Fruit fly (Drosophila melanogaster): ENCODE results near the gene CG43693.
A peak's percentile ranks its signal among the peaks of the same experiment; 100 is the strongest.

The CG43693 gene

dm6 chr3L:11097982-11098663 lies 47.0 kb upstream of the CG43693 start, which contains the start of the genes Irbp18 and APP-BP1 (continued):
- TF ChIP-seq Sox15 (GFP tag; optimal IDR thresholded peaks at IDR 0.05) (peak; percentile 94), ss (GFP tag; optimal IDR thresholded peaks at IDR 0.05) (peak in 1 of 2 experiments; percentile 90), fd85E (GFP tag; optimal IDR thresholded peaks at IDR 0.05) (peak; percentile 74), CG3032 (tag; optimal IDR thresholded peaks at IDR 0.05) (peak; percentile 91), Sox14 (GFP tag; optimal IDR thresholded peaks at IDR 0.05) (peak; percentile 97), CG6808 (GFP tag; optimal IDR thresholded peaks at IDR 0.05) (peak; percentile 87), vri (GFP tag; optimal IDR thresholded peaks at IDR 0.05) (peak; percentile 95), Hr38 (GFP tag; optimal IDR thresholded peaks at IDR 0.05) (peak; percentile 71), CG11762 (GFP tag; optimal IDR thresholded peaks at IDR 0.05; ENCODE audit: insufficient read depth) (peak; percentile 96), dac (GFP tag; optimal IDR thresholded peaks at IDR 0.05) (peak; percentile 90), topi (GFP tag; optimal IDR thresholded peaks at IDR 0.05) (peak; percentile 97), CG1621 (tag; optimal IDR thresholded peaks at IDR 0.05) (peak; percentile 88), Met (GFP tag; optimal IDR thresholded peaks at IDR 0.05) (peak; percentile 96), CG3919 (GFP tag; optimal IDR thresholded peaks at IDR 0.05) (peak; percentile 95)

DNA sequence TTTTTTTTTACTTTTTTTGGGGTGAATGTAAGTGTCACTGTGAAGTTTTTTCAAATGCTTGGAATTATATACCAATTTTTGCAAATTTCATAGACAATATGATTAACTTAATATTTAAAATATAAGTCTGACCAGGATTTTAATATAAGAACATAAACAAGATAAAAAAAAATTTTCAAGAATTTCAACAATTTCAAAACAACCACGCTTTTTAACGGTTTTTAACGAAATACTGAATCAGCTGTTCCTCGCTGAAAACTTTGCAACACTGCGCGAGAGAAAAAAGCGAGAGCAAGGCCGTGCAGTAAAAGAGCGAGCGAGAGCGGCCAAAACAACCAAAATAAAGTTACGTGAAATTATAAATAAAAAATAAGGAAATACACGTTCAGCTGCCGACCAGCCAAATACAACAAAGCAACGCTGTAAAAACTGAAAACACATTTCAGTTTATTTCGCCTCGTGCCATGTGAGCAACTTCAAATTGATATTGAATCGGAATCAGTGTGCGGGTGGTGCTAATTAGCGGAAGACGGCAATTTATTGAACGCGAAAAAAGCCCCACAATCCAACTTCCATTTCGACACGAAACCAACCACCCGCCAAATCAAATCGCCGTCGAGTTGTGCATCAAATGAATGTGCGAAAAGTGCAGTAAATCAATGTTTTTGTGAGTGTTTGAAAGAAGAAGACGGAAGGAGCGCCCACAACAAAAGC lies 45.2 kb upstream of the CG43693 start, which contains the start of the genes CG46439, Iyd and CG33947:
TSS of gene CG46439 (minus strand) at position 51 of the 714 bp plus-strand sequence.
TSS of gene Iyd (minus strand) at position 51 of the 714 bp plus-strand sequence.
TSS of gene CG33947 (plus strand) at position 302 of the 714 bp plus-strand sequence.
- TF ChIP-seq CG15336 (GFP tag; IDR thresholded peaks at IDR 0.05): peak; percentile 80
- TF ChIP-seq CG16779 (tag; optimal IDR thresholded peaks at IDR 0.05): peak; percentile 86
- peak; percentile 90 for TF ChIP-seq CG6163 (GFP tag; IDR thresholded peaks at IDR 0.05)
- peak; percentile 46 for TF ChIP-seq CG6792 (GFP tag; optimal IDR thresholded peaks at IDR 0.05)
- TF ChIP-seq net (GFP tag; optimal IDR thresholded peaks at IDR 0.05): peak; percentile 30
- TF ChIP-seq Met (GFP tag; optimal IDR thresholded peaks at IDR 0.05): peak; percentile 40
- TF ChIP-seq CG11902 (GFP tag; optimal IDR thresholded peaks at IDR 0.05): no peak
- peak; percentile 84; the same call in 2 of the 3 replicates for TF ChIP-seq CG8119 (GFP tag; IDR thresholded peaks at IDR 0.05)
- no peak for TF ChIP-seq fd85E (GFP tag; optimal IDR thresholded peaks at IDR 0.05)
- TF ChIP-seq CG9139 (GFP tag; optimal IDR thresholded peaks at IDR 0.05): peak; percentile 80
- TF ChIP-seq CG3032 (tag; optimal IDR thresholded peaks at IDR 0.05): peak; percentile 62
- no peak for TF ChIP-seq fkh (GFP tag; optimal IDR thresholded peaks at IDR 0.05)
- peak; percentile 67 for TF ChIP-seq Eip75B (GFP tag; optimal IDR thresholded peaks at IDR 0.05)
- peak; percentile 46 for TF ChIP-seq Sox102F (GFP tag; optimal IDR thresholded peaks at IDR 0.05)
- peak; percentile 69 for TF ChIP-seq Lpt (GFP tag; optimal IDR thresholded peaks at IDR 0.05)
- peak; percentile 55; the same call in 1 of the 2 replicates for TF ChIP-seq Gug (GFP tag; IDR thresholded peaks at IDR 0.05)
- peak; percentile 27 for TF ChIP-seq achi (GFP tag; optimal IDR thresholded peaks at IDR 0.05)
- TF ChIP-seq salr (GFP tag; optimal IDR thresholded peaks at IDR 0.05): peak in 1 of 2 experiments; percentile 9
- TF ChIP-seq CG6854 (GFP tag; optimal IDR thresholded peaks at IDR 0.05): peak; percentile 91
- TF ChIP-seq CG32006 (GFP tag; optimal IDR thresholded peaks at IDR 0.05): peak; percentile 55
- peak; percentile 24 for TF ChIP-seq lz (GFP tag; optimal IDR thresholded peaks at IDR 0.05)
- peak; percentile 18 for TF ChIP-seq dac (GFP tag; optimal IDR thresholded peaks at IDR 0.05)
- no peak for TF ChIP-seq CG10631 (GFP tag; optimal IDR thresholded peaks at IDR 0.05)
- TF ChIP-seq dsx (GFP tag; optimal IDR thresholded peaks at IDR 0.05; ENCODE audit: poor library complexity, severe bottlenecking): peak; percentile 30
- TF ChIP-seq CG34406 (GFP tag; optimal IDR thresholded peaks at IDR 0.05): peak; percentile 46
- no peak for TF ChIP-seq Ets21C (GFP tag; optimal IDR thresholded peaks at IDR 0.05)
- TF ChIP-seq svp (GFP tag): peak; percentile 47
- peak; percentile 29 for TF ChIP-seq Hr4 (GFP tag; optimal IDR thresholded peaks at IDR 0.05)
- peak; percentile 51 for TF ChIP-seq topi (GFP tag; optimal IDR thresholded peaks at IDR 0.05)
- TF ChIP-seq fd59A (GFP tag; optimal IDR thresholded peaks at IDR 0.05): no peak
- no peak for TF ChIP-seq CG8319 (GFP tag; optimal IDR thresholded peaks at IDR 0.05)
- TF ChIP-seq eg (GFP tag; IDR thresholded peaks at IDR 0.05): peak; percentile 90
- peak; percentile 36 for TF ChIP-seq pdm3 (GFP tag; optimal IDR thresholded peaks at IDR 0.05)
- TF ChIP-seq vri (GFP tag; optimal IDR thresholded peaks at IDR 0.05): peak; percentile 79
- no peak; the same call in 1 of the 2 replicates for TF ChIP-seq CG11294 (GFP tag; IDR thresholded peaks at IDR 0.05)
- TF ChIP-seq ss (GFP tag; optimal IDR thresholded peaks at IDR 0.05): peak; percentile 61 to 77
- TF ChIP-seq Blimp-1 (GFP tag; optimal IDR thresholded peaks at IDR 0.05): peak; percentile 28
- no peak for TF ChIP-seq Hr38 (GFP tag; optimal IDR thresholded peaks at IDR 0.05)
- peak; percentile 31 for TF ChIP-seq CG7368 (GFP tag; optimal IDR thresholded peaks at IDR 0.05)
- TF ChIP-seq CG3919 (GFP tag; optimal IDR thresholded peaks at IDR 0.05): peak; percentile 59
- TF ChIP-seq OdsH (GFP tag; optimal IDR thresholded peaks at IDR 0.05): peak; percentile 30
